Worm (Caenorhabditis elegans): ENCODE results near the gene F20D6.11.

Gene F20D6.11

DNA sequence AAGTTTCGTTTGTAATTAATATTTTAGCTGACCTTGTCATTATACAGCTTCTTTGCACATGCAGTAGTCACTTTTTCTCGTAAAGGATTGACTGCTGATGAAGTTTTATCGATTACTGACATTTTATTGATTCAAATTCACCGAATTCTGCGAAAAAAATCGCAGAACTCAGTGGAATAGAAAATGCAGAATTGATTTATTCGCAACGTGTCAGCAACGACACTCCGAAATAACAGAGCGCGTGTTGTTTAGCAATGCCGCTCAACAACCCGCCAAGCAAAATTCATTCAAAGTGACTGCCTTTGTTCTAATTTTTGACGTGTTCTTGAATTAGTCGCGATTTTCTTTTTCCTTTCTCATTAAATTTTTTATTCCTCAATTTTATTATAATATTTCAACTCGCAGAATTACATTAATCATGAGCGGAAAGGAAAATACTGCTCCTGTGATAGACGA lies 22.2 kb upstream of the F20D6.11 start, which contains the start of the genes cogc-6 and air-1:
TSS of gene cogc-6 (minus strand) at position 234 of the 456 bp plus-strand sequence.
TSS of gene air-1 (plus strand) at position 406 of the 456 bp plus-strand sequence.
- TF ChIP-seq nhr-42 (GFP tag; IDR thresholded peaks at IDR 0.05) (no peak), Y48G9A.11 (GFP tag; IDR thresholded peaks at IDR 0.05) (peak; percentile 86), mes-2 (tag; optimal IDR thresholded peaks at IDR 0.05; ENCODE audit: poor library complexity, severe bottlenecking) (peak; percentile 47), dpl-1 (GFP tag; optimal IDR thresholded peaks at IDR 0.05) (peak; percentile 57), nhr-41 (GFP tag; IDR thresholded peaks at IDR 0.05) (no peak), dmd-8 (GFP tag; IDR thresholded peaks at IDR 0.05) (no peak), tag-97 (GFP tag; IDR thresholded peaks at IDR 0.05) (no peak), F49E8.2 (tag; optimal IDR thresholded peaks at IDR 0.05; ENCODE audit: borderline replicate concordance) (no peak), T20F7.1 (GFP tag; optimal IDR thresholded peaks at IDR 0.05) (peak; percentile 94), lsy-2 (tag; optimal IDR thresholded peaks at IDR 0.05) (peak in 1 of 2 experiments; percentile 29), daf-16 (GFP tag; optimal IDR thresholded peaks at IDR 0.05) (no peak), daf-16 (tag; optimal IDR thresholded peaks at IDR 0.05) (peak; percentile 3)

ce11 chrV:8219550-8219949 lies 20.7 kb upstream of the F20D6.11 start:
- peak in 1 of 2 experiments; percentile 96 for TF ChIP-seq unc-62 (GFP tag; optimal IDR thresholded peaks at IDR 0.05 in 1 of 2)
- no peak for TF ChIP-seq unc-62 (tag; optimal IDR thresholded peaks at IDR 0.05)
- TF ChIP-seq T26A8.4 (GFP tag; IDR thresholded peaks at IDR 0.05): no peak

- TF ChIP-seq mxl-3 (GFP tag; optimal IDR thresholded peaks at IDR 0.05) (peak; percentile 34), mdt-29 (GFP tag; IDR thresholded peaks at IDR 0.05) (peak; percentile 23; the same call in 1 of the 2 replicates), unc-62 (GFP tag; optimal IDR thresholded peaks at IDR 0.05 in 1 of 2) (peak in 1 of 2 experiments; percentile 69), unc-62 (tag; optimal IDR thresholded peaks at IDR 0.05) (no peak), hmg-1.1 (GFP tag; IDR thresholded peaks at IDR 0.05) (no peak), tra-1 (GFP tag; IDR thresholded peaks at IDR 0.05) (peak; percentile 32; the same call in 1 of the 2 replicates), lin-38 (GFP tag; IDR thresholded peaks at IDR 0.05) (no peak), hlh-11 (tag; optimal IDR thresholded peaks at IDR 0.05) (peak; percentile 71), hlh-30 (tag; optimal IDR thresholded peaks at IDR 0.05; ENCODE audit: insufficient read depth) (peak; percentile 7), lin-1 (GFP tag; IDR thresholded peaks at IDR 0.05) (peak; percentile 14; the same call in 1 of the 2 replicates), F49E8.2 (tag; optimal IDR thresholded peaks at IDR 0.05; ENCODE audit: borderline replicate concordance) (no peak), lsy-2 (tag; optimal IDR thresholded peaks at IDR 0.05) (no peak), aha-1 (tag) (peak; percentile 44), lin-15B (tag; optimal IDR thresholded peaks at IDR 0.05) (no peak), nhr-28 (tag; optimal IDR thresholded peaks at IDR 0.05) (peak; percentile 50), daf-16 (GFP tag; optimal IDR thresholded peaks at IDR 0.05) (no peak), daf-16 (tag; optimal IDR thresholded peaks at IDR 0.05) (peak; percentile 10), dmd-6 (GFP tag; IDR thresholded peaks at IDR 0.05) (peak; percentile 78), cey-2 (tag; optimal IDR thresholded peaks at IDR 0.05; ENCODE audit: borderline replicate concordance, insufficient read depth) (no peak), mxl-2 (GFP tag; conservative IDR thresholded peaks at IDR 0.05) (no peak), spr-1 (tag; optimal IDR thresholded peaks at IDR 0.05) (no peak), fkh-10 (GFP tag; optimal IDR thresholded peaks at IDR 0.05) (peak; percentile 23), dve-1 (tag; optimal IDR thresholded peaks at IDR 0.05; ENCODE audit: insufficient read depth) (peak; percentile 25), lin-39 (tag; optimal IDR thresholded peaks at IDR 0.05) (no peak)
These were observed 18.9 kb upstream of the F20D6.11 start, which contains the start of gene K07C11.8 for ce11 chrV:8217661-8218265. Gene K07C11.8 (minus strand): TSS chrV:8217884.

- no peak for TF ChIP-seq ZK337.2 (GFP tag; IDR thresholded peaks at IDR 0.05)
- TF ChIP-seq nhr-102 (tag; optimal IDR thresholded peaks at IDR 0.05): no peak
- TF ChIP-seq egl-43 (GFP tag; IDR thresholded peaks at IDR 0.05): no peak
- no peak for TF ChIP-seq attf-4 (tag; optimal IDR thresholded peaks at IDR 0.05)
- TF ChIP-seq set-16 (GFP tag; IDR thresholded peaks at IDR 0.05): no peak
- TF ChIP-seq php-3 (GFP tag; IDR thresholded peaks at IDR 0.05): peak; percentile 77
- peak in 1 of 2 experiments; percentile 23 for TF ChIP-seq hif-1 (tag; optimal IDR thresholded peaks at IDR 0.05)
- TF ChIP-seq Y48G9A.11 (GFP tag; IDR thresholded peaks at IDR 0.05): no peak
- TF ChIP-seq tra-1 (GFP tag; IDR thresholded peaks at IDR 0.05): peak; percentile 53; the same call in 1 of the 2 replicates
- no peak for TF ChIP-seq daf-16 (GFP tag; optimal IDR thresholded peaks at IDR 0.05)
- peak; percentile 60 for TF ChIP-seq daf-16 (tag; optimal IDR thresholded peaks at IDR 0.05)
- TF ChIP-seq lsy-2 (tag; optimal IDR thresholded peaks at IDR 0.05): no peak
- TF ChIP-seq dve-1 (tag; optimal IDR thresholded peaks at IDR 0.05; ENCODE audit: insufficient read depth): peak; percentile 45
- no peak for TF ChIP-seq rbr-2 (tag; optimal IDR thresholded peaks at IDR 0.05)
- peak; percentile 66 for TF ChIP-seq pqm-1 (tag; optimal IDR thresholded peaks at IDR 0.05)
- peak; percentile 63 for TF ChIP-seq hlh-11 (tag; optimal IDR thresholded peaks at IDR 0.05)
- TF ChIP-seq zfp-2 (tag; optimal IDR thresholded peaks at IDR 0.05): no peak
These were observed 18.2 kb upstream of the F20D6.11 start for ce11 chrV:8217118-8217517.

Data from whole organism, L4 larva.